Fruit fly (Drosophila melanogaster): ENCODE measurements around the gene CG14605.

The CG14605 gene

DNA sequence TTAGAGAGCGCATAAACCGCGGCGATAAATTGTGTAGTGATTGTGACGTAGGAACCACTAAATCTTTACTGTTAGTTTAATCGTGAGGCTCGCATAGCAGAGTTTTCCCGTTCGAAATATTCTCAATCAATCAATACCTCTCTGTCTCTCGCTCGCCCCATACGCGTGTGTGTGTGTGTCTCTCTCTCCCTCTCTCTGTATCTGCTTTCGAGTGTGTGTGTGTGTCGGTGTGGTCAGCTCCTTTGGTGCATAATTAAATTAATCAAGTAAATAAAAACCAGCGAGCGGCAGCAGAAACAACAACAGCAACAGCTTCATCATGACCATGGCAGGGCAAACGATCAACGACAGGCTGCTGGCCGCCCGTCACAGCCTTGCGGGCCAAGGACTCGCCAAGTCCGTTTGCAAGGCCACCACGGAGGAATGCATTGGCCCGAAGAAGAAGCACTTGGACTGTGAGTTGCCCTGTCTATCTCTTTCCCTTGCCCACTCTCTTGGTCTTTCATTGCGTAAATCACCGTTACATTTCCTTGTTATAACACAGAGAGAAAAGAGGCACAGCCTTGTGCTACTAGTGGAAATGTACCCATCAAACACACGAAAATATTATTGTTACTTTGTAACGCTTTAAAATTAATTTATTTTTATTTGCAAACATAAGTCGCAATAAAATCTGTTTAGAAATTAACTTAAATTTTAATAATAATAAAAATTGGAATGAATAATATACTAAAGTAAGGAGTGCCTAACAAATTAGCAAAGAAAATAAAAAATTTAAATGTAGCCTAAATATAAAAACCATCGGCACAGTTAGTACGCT, 32.2 kb downstream of the CG14605 start:
- TF ChIP-seq CG13204 (GFP tag; optimal IDR thresholded peaks at IDR 0.05), result no peak
- TF ChIP-seq CG4496 (GFP tag; IDR thresholded peaks at IDR 0.05), result no peak
- no peak for TF ChIP-seq Snoo (tag; optimal IDR thresholded peaks at IDR 0.05)
- no peak for TF ChIP-seq CG10348 (GFP tag; IDR thresholded peaks at IDR 0.05)
- TF ChIP-seq Pif1B (GFP tag; optimal IDR thresholded peaks at IDR 0.05), result no peak
- 0 out of 2 replicates have a peak, but pooled peaks have one; percentile 5 for TF ChIP-seq Ets98B (GFP tag; IDR thresholded peaks at IDR 0.05)
- no peak for TF ChIP-seq CG15710 (tag; optimal IDR thresholded peaks at IDR 0.05)
- no peak for TF ChIP-seq Pif1A (GFP tag; optimal IDR thresholded peaks at IDR 0.05)
- peak; percentile 6 for TF ChIP-seq CG34367 (tag; optimal IDR thresholded peaks at IDR 0.05)
- TF ChIP-seq fd96Ca (GFP tag; IDR thresholded peaks at IDR 0.05), result no peak
- no peak for TF ChIP-seq CG14655 (GFP tag; optimal IDR thresholded peaks at IDR 0.05)
- TF ChIP-seq CG9948 (tag; optimal IDR thresholded peaks at IDR 0.05), result peak; percentile 28
- no peak for TF ChIP-seq gl (tag; optimal IDR thresholded peaks at IDR 0.05)
- peak; percentile 40 for TF ChIP-seq CG8159 (tag; optimal IDR thresholded peaks at IDR 0.05)
- peak; percentile 47 for TF ChIP-seq CG17806 (tag; optimal IDR thresholded peaks at IDR 0.05)
- no peak for TF ChIP-seq D1 (tag; optimal IDR thresholded peaks at IDR 0.05)
- peak; percentile 21 for TF ChIP-seq CG8301 (tag; optimal IDR thresholded peaks at IDR 0.05)
- TF ChIP-seq EcR (GFP tag; optimal IDR thresholded peaks at IDR 0.05), result peak; percentile 92
- TF ChIP-seq rn (GFP tag; IDR thresholded peaks at IDR 0.05), result no peak
- no peak for TF ChIP-seq CG12605 (GFP tag; IDR thresholded peaks at IDR 0.05)
- 0 out of 2 replicates have a peak, but pooled peaks have one; percentile 24 for TF ChIP-seq CG32121 (GFP tag; IDR thresholded peaks at IDR 0.05)

DNA sequence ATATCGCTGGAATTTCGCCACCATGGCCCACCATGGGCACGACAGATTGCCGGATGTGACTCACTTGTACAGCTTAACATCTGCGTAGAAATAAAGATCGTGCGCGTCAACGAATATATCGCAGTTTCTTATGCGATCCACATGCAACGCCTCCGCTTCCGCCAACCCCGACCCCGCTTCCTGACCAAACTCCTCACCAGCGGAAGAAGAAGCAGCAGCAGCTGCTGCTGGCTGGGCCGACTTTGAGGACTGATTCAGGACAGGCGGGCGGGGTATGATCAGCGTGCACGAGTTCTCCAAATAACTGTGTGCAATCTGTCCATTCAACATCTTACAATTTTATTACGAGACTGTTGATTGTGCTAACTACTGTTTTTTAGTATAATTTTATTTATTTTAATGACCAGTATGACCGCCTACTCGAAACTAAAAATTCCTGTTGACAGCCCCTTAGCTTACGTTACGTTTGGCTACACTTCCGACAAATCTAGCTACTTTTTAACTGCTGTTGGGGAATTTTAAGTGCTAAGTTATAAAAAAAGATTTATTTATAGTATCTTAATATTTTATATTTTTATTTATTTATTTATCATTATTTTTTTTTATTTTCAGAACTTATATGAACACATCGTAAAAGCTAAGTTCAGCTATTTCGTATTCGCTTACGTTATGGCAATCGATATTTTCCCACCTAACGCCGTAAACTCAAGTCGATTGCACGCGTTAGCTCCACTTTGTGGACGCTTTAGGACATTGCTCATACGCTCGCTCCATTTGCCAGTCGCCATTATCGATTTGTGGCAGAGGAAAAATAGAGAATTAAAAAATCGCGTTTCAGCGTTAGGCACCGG, 33.0 kb downstream of the CG14605 start, which contains the start of the genes CG10055 and lap:
TSS of gene CG10055 (minus strand) at position 432 of the 851 bp plus-strand sequence.
TSS of gene lap (plus strand) at position 753 of the 851 bp plus-strand sequence.
- TF ChIP-seq CG8301 (tag; optimal IDR thresholded peaks at IDR 0.05), result no peak
- TF ChIP-seq Ets98B (GFP tag; IDR thresholded peaks at IDR 0.05), result 0 out of 2 replicates have a peak, but pooled peaks have one; percentile 9

dm6 chr3R:7174755-7175154, 44.8 kb downstream of the CG14605 start:
- peak; percentile 84 for TF ChIP-seq EcR (GFP tag; optimal IDR thresholded peaks at IDR 0.05)
- TF ChIP-seq fd96Ca (GFP tag; IDR thresholded peaks at IDR 0.05), result no peak
- no peak for TF ChIP-seq CG12605 (GFP tag; IDR thresholded peaks at IDR 0.05)
- peak; percentile 33 for TF ChIP-seq CG13204 (GFP tag; optimal IDR thresholded peaks at IDR 0.05)
- TF ChIP-seq CG8301 (tag; optimal IDR thresholded peaks at IDR 0.05), result no peak
- no peak for TF ChIP-seq CG34367 (tag; optimal IDR thresholded peaks at IDR 0.05)
- peak; percentile 43; the same call in 1 of the 3 replicates for TF ChIP-seq CG4496 (GFP tag; IDR thresholded peaks at IDR 0.05)
- no peak for TF ChIP-seq CG15710 (tag; optimal IDR thresholded peaks at IDR 0.05)
- TF ChIP-seq Pif1A (GFP tag; optimal IDR thresholded peaks at IDR 0.05), result no peak
- TF ChIP-seq CG17806 (tag; optimal IDR thresholded peaks at IDR 0.05), result no peak
- TF ChIP-seq Pif1B (GFP tag; optimal IDR thresholded peaks at IDR 0.05), result no peak

DNA sequence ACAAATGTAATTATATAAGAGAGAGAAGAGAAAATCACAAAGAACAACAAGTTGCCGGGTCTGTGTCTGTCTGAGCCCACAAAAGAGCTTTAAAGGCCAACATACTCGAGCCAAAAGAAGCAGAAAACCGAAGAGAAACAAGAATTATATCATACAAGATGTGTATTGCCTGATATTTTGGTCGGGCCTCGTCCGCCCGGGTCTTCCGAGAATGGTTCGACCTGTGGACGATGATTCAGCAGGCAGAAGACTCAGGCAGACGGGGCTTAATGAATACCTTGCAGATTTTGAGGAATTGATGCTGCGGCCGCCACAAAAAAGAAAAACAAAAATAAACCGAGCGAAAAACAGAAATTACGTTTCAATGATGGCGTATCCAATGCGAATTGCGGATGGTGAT, 46.5 kb downstream of the CG14605 start:
- TF ChIP-seq CG4496 (GFP tag; IDR thresholded peaks at IDR 0.05) (0 out of 3 replicates have a peak, but pooled peaks have one; percentile 22), CG8301 (tag; optimal IDR thresholded peaks at IDR 0.05) (no peak), EcR (GFP tag; optimal IDR thresholded peaks at IDR 0.05) (peak; percentile 75)

dm6 chr3R:7171384-7172099, 48.0 kb downstream of the CG14605 start:
- TF ChIP-seq CG8159 (tag; optimal IDR thresholded peaks at IDR 0.05) (peak; percentile 86), CG15710 (tag; optimal IDR thresholded peaks at IDR 0.05) (peak; percentile 91), CG8301 (tag; optimal IDR thresholded peaks at IDR 0.05) (peak; percentile 56), CG9948 (tag; optimal IDR thresholded peaks at IDR 0.05) (peak; percentile 85), CG12605 (GFP tag; IDR thresholded peaks at IDR 0.05) (no peak), CG4496 (GFP tag; IDR thresholded peaks at IDR 0.05) (peak; percentile 55; the same call in 1 of the 3 replicates), Pif1B (GFP tag; optimal IDR thresholded peaks at IDR 0.05) (peak; percentile 62), CG34367 (tag; optimal IDR thresholded peaks at IDR 0.05) (peak; percentile 80), Snoo (tag; optimal IDR thresholded peaks at IDR 0.05) (peak; percentile 26), rn (GFP tag; IDR thresholded peaks at IDR 0.05) (no peak), EcR (GFP tag; optimal IDR thresholded peaks at IDR 0.05) (peak; percentile 92), D1 (tag; optimal IDR thresholded peaks at IDR 0.05) (peak; percentile 79), CG14655 (GFP tag; optimal IDR thresholded peaks at IDR 0.05) (peak; percentile 75), CG32121 (GFP tag; IDR thresholded peaks at IDR 0.05) (no peak), CG10348 (GFP tag; IDR thresholded peaks at IDR 0.05) (no peak), Pif1A (GFP tag; optimal IDR thresholded peaks at IDR 0.05) (peak; percentile 75), Ets98B (GFP tag; IDR thresholded peaks at IDR 0.05) (no peak), CG17806 (tag; optimal IDR thresholded peaks at IDR 0.05) (peak; percentile 85), CG13204 (GFP tag; optimal IDR thresholded peaks at IDR 0.05) (peak; percentile 42), fd96Ca (GFP tag; IDR thresholded peaks at IDR 0.05) (no peak), gl (tag; optimal IDR thresholded peaks at IDR 0.05) (peak; percentile 48)
